4 fruit fly cellular contexts compared by ENCODE assay signal in the genomic region with DNA sequence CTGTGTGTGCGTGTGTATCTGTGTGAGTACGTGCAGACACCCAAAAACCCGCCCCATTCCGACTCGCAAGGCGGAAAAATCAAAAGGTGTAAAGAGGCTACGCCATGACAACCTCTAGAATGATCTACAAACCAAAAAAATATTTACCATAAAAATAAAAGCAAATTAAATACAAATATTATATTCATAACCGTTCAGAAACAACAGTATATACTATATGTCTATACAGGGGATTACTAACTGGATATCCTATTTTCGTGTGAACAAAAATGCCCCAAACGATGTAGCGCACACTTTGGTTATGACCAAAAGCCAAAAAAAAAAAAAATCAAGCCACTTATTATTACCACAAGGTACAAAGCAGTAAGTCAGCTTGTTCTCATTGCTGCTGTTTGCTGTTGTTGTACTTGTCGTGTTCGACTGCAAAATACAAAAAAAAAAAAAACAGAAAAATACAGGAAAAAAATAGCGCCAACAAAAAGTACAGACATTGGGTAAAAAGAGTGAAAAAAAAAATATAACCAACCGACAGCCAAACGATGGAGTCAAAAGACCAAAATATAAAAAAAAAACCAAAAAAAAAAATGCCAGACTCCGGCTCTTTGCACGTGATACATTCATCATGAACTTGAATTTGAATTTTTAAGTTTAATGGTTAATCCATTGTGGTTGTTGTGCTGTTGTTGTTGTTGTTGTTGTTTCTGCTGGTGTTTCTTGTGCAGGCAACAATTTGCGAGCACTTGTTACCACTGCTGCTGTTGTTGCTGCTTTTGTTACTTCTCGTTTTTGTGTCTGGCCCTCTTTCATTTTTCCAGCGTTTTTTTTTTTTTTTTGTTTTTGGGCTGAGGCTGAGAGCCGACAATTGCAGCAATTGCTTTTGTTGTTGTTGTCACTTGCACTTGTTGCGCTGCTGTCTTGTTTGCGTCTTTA.
TF ChIP-seq lines count a peak whose summit lies in the region.

No protein-coding gene starts in this region.

- TF ChIP-seq CTCF in whole organism, embryonic (GFP tag; optimal IDR thresholded peaks at IDR 0.05; lab: Kevin White, UChicago) = no peak

TF ChIP-seq in whole organism, embryonic, 481 proteins besides CTCF, POLR2A, EP300 and RAD21 (continues in another document):
- TF ChIP-seq CG10959 (GFP tag; IDR thresholded peaks at IDR 0.05; lab: Robert Waterston, UW) (no peak), gce (GFP tag; IDR thresholded peaks at IDR 0.05; lab: Robert Waterston, UW) (peak; percentile 59; the same call in 1 of the 3 replicates), CG18764 (GFP tag; optimal IDR thresholded peaks at IDR 0.05; lab: Kevin White, UChicago) (no peak), Elba2 (GFP tag; optimal IDR thresholded peaks at IDR 0.05; lab: Kevin White, UChicago) (no peak), CG12659 (GFP tag; optimal IDR thresholded peaks at IDR 0.05; lab: Kevin White, UChicago) (peak; percentile 48), h (optimal IDR thresholded peaks at IDR 0.05; lab: Kevin White, UChicago) (no peak), slp2 (GFP tag; optimal IDR thresholded peaks at IDR 0.05; lab: Kevin White, UChicago) (no peak), ftz-f1 (GFP tag; optimal IDR thresholded peaks at IDR 0.05; lab: Kevin White, UChicago) (no peak), vnd (GFP tag; IDR thresholded peaks at IDR 0.05; lab: Robert Waterston, UW; ENCODE audit: partially characterized antibody) (no peak), psq (GFP tag; optimal IDR thresholded peaks at IDR 0.05; lab: Kevin White, UChicago) (no peak), Bgb (GFP tag; IDR thresholded peaks at IDR 0.05; lab: Robert Waterston, UW; ENCODE audit: partially characterized antibody) (no peak), dan (GFP tag; IDR thresholded peaks at IDR 0.05; lab: Robert Waterston, UW) (no peak), Lpt (GFP tag; optimal IDR thresholded peaks at IDR 0.05; lab: Kevin White, UChicago) (no peak), Hand (GFP tag; optimal IDR thresholded peaks at IDR 0.05; lab: Kevin White, UChicago) (no peak), Taf1 (GFP tag; IDR thresholded peaks at IDR 0.05; lab: Robert Waterston, UW) (peak; percentile 40; the same call in 1 of the 2 replicates), shn (GFP tag; optimal IDR thresholded peaks at IDR 0.05; lab: Kevin White, UChicago) (no peak), BEAF-32 (GFP tag; optimal IDR thresholded peaks at IDR 0.05; lab: Kevin White, UChicago) (no peak), CG8765 (GFP tag; IDR thresholded peaks at IDR 0.05; lab: Robert Waterston, UW) (no peak), CG14667 (GFP tag; IDR thresholded peaks at IDR 0.05; lab: Robert Waterston, UW) (peak; percentile 65)

TF ChIP-seq in whole organism, prepupa, 60 proteins besides CTCF, POLR2A, EP300 and RAD21 (continues in another document):
- TF ChIP-seq Eip93F (GFP tag; optimal IDR thresholded peaks at IDR 0.05; lab: Kevin White, UChicago) = peak; percentile 73
- TF ChIP-seq CG3032 (tag; optimal IDR thresholded peaks at IDR 0.05; lab: Kevin White, UChicago) = peak; percentile 52
- peak; percentile 72 for TF ChIP-seq CG32006 (GFP tag; optimal IDR thresholded peaks at IDR 0.05; lab: Kevin White, UChicago)
- peak; percentile 86 for TF ChIP-seq Smox (GFP tag; optimal IDR thresholded peaks at IDR 0.05; lab: Kevin White, UChicago)
- TF ChIP-seq topi (GFP tag; optimal IDR thresholded peaks at IDR 0.05; lab: Kevin White, UChicago) = peak; percentile 83
- peak; percentile 84 for TF ChIP-seq CG15336 (GFP tag; IDR thresholded peaks at IDR 0.05; lab: Robert Waterston, UW)
- peak; percentile 66 for TF ChIP-seq Gug (GFP tag; IDR thresholded peaks at IDR 0.05; lab: Robert Waterston, UW)
- TF ChIP-seq CG4318 (GFP tag; optimal IDR thresholded peaks at IDR 0.05; lab: Kevin White, UChicago) = peak; percentile 50
- peak; percentile 97 for TF ChIP-seq Eip78C (GFP tag; lab: Kevin White, UChicago)
- TF ChIP-seq CG6792 (GFP tag; optimal IDR thresholded peaks at IDR 0.05; lab: Kevin White, UChicago) = peak; percentile 72
- peak; percentile 80 for TF ChIP-seq Hr39 (GFP tag; optimal IDR thresholded peaks at IDR 0.05; lab: Kevin White, UChicago)
- peak; percentile 95 for TF ChIP-seq svp (GFP tag; lab: Kevin White, UChicago)
- TF ChIP-seq CG10669 (GFP tag; optimal IDR thresholded peaks at IDR 0.05; lab: Kevin White, UChicago) = peak; percentile 39
- TF ChIP-seq eg (GFP tag; IDR thresholded peaks at IDR 0.05; lab: Robert Waterston, UW) = peak; percentile 89
- peak; percentile 25 for TF ChIP-seq CG1621 (tag; optimal IDR thresholded peaks at IDR 0.05; lab: Kevin White, UChicago)
- peak; percentile 80 for TF ChIP-seq Sox102F (GFP tag; optimal IDR thresholded peaks at IDR 0.05; lab: Kevin White, UChicago)
- TF ChIP-seq ss (GFP tag; optimal IDR thresholded peaks at IDR 0.05; lab: Kevin White, UChicago) = peak; percentile 73 to 77
- TF ChIP-seq spab (GFP tag; optimal IDR thresholded peaks at IDR 0.05; lab: Kevin White, UChicago) = peak; percentile 25
- no peak for TF ChIP-seq CG9139 (GFP tag; optimal IDR thresholded peaks at IDR 0.05; lab: Kevin White, UChicago)
- TF ChIP-seq dac (GFP tag; optimal IDR thresholded peaks at IDR 0.05; lab: Kevin White, UChicago) = peak; percentile 15
- peak; percentile 63 for TF ChIP-seq CG7368 (GFP tag; optimal IDR thresholded peaks at IDR 0.05; lab: Kevin White, UChicago)

TF ChIP-seq in whole organism, pupa, 21 proteins besides CTCF, POLR2A, EP300 and RAD21:
- TF ChIP-seq CG34367 (tag; optimal IDR thresholded peaks at IDR 0.05; lab: Kevin White, UChicago) (peak; percentile 37), Pif1B (GFP tag; optimal IDR thresholded peaks at IDR 0.05; lab: Kevin White, UChicago) (peak; percentile 82), Snoo (tag; optimal IDR thresholded peaks at IDR 0.05; lab: Kevin White, UChicago) (peak; percentile 81), CG17806 (tag; optimal IDR thresholded peaks at IDR 0.05; lab: Kevin White, UChicago) (peak; percentile 54), CG9948 (tag; optimal IDR thresholded peaks at IDR 0.05; lab: Kevin White, UChicago) (peak; percentile 49), CG4496 (GFP tag; IDR thresholded peaks at IDR 0.05; lab: Robert Waterston, UW) (peak; percentile 88), fd96Ca (GFP tag; IDR thresholded peaks at IDR 0.05; lab: Robert Waterston, UW) (peak; percentile 83), CG8159 (tag; optimal IDR thresholded peaks at IDR 0.05; lab: Kevin White, UChicago) (peak; percentile 58), CG8301 (tag; optimal IDR thresholded peaks at IDR 0.05; lab: Kevin White, UChicago) (peak; percentile 63), EcR (GFP tag; optimal IDR thresholded peaks at IDR 0.05; lab: Kevin White, UChicago) (no peak), CG14655 (GFP tag; optimal IDR thresholded peaks at IDR 0.05; lab: Kevin White, UChicago) (peak; percentile 74), Pif1A (GFP tag; optimal IDR thresholded peaks at IDR 0.05; lab: Kevin White, UChicago) (peak; percentile 82), CG15710 (tag; optimal IDR thresholded peaks at IDR 0.05; lab: Kevin White, UChicago) (peak; percentile 40), Ets98B (GFP tag; IDR thresholded peaks at IDR 0.05; lab: Robert Waterston, UW) (peak; percentile 79), CG12605 (GFP tag; IDR thresholded peaks at IDR 0.05; lab: Robert Waterston, UW) (peak; percentile 64), CG32121 (GFP tag; IDR thresholded peaks at IDR 0.05; lab: Robert Waterston, UW) (peak; percentile 89), CG13204 (GFP tag; optimal IDR thresholded peaks at IDR 0.05; lab: Kevin White, UChicago) (no peak), gl (tag; optimal IDR thresholded peaks at IDR 0.05; lab: Kevin White, UChicago) (no peak), rn (GFP tag; IDR thresholded peaks at IDR 0.05; lab: Robert Waterston, UW) (peak; percentile 55; the same call in 1 of the 2 replicates), D1 (tag; optimal IDR thresholded peaks at IDR 0.05; lab: Kevin White, UChicago) (no peak), CG10348 (GFP tag; IDR thresholded peaks at IDR 0.05; lab: Robert Waterston, UW) (peak; percentile 72)

TF ChIP-seq in whole organism, wandering third instar larva, 38 proteins besides CTCF, POLR2A, EP300 and RAD21 (continues in another document):
- TF ChIP-seq Dif (GFP tag; optimal IDR thresholded peaks at IDR 0.05; lab: Kevin White, UChicago; ENCODE audit: partially characterized antibody) (no peak), pan (optimal IDR thresholded peaks at IDR 0.05; lab: Kevin White, UChicago) (no peak), Vsx2 (GFP tag; optimal IDR thresholded peaks at IDR 0.05; lab: Kevin White, UChicago; ENCODE audit: partially characterized antibody) (no peak), dsf (GFP tag; optimal IDR thresholded peaks at IDR 0.05; lab: Kevin White, UChicago; ENCODE audit: borderline replicate concordance) (no peak), fru (GFP tag; optimal IDR thresholded peaks at IDR 0.05; lab: Kevin White, UChicago) (peak; percentile 86), sv (GFP tag; optimal IDR thresholded peaks at IDR 0.05; lab: Kevin White, UChicago) (peak; percentile 52), ey (GFP tag; optimal IDR thresholded peaks at IDR 0.05; lab: Kevin White, UChicago) (peak; percentile 85), CG9705 (GFP tag; optimal IDR thresholded peaks at IDR 0.05; lab: Kevin White, UChicago) (no peak), h (GFP tag; optimal IDR thresholded peaks at IDR 0.05; lab: Kevin White, UChicago) (peak; percentile 88), usp (GFP tag; optimal IDR thresholded peaks at IDR 0.05; lab: Kevin White, UChicago) (no peak), brk (GFP tag; optimal IDR thresholded peaks at IDR 0.05; lab: Kevin White, UChicago) (peak; percentile 25), Myc (optimal IDR thresholded peaks at IDR 0.05; lab: Kevin White, UChicago) (no peak), sage (GFP tag; optimal IDR thresholded peaks at IDR 0.05; lab: Kevin White, UChicago) (peak; percentile 36), rgr (GFP tag; optimal IDR thresholded peaks at IDR 0.05; lab: Kevin White, UChicago) (peak; percentile 83), Hr83 (GFP tag; optimal IDR thresholded peaks at IDR 0.05; lab: Kevin White, UChicago; ENCODE audit: poor library complexity, severe bottlenecking) (no peak), OdsH (GFP tag; optimal IDR thresholded peaks at IDR 0.05; lab: Kevin White, UChicago) (peak; percentile 86), GATAd (GFP tag; optimal IDR thresholded peaks at IDR 0.05; lab: Kevin White, UChicago) (no peak), woc (GFP tag; optimal IDR thresholded peaks at IDR 0.05; lab: Kevin White, UChicago) (peak; percentile 81), jim (GFP tag; optimal IDR thresholded peaks at IDR 0.05; lab: Kevin White, UChicago) (no peak), N (GFP tag; optimal IDR thresholded peaks at IDR 0.05; lab: Kevin White, UChicago) (no peak), foxo (GFP tag; optimal IDR thresholded peaks at IDR 0.05; lab: Kevin White, UChicago) (peak in 1 of 2 experiments; percentile 86), psq (GFP tag; optimal IDR thresholded peaks at IDR 0.05; lab: Kevin White, UChicago) (peak; percentile 78), Abd-B (GFP tag; optimal IDR thresholded peaks at IDR 0.05; lab: Kevin White, UChicago) (no peak), Rel (GFP tag; optimal IDR thresholded peaks at IDR 0.05; lab: Kevin White, UChicago) (no peak), Rel (tag; optimal IDR thresholded peaks at IDR 0.05; lab: Kevin White, UChicago) (peak; percentile 13), Mio (GFP tag; optimal IDR thresholded peaks at IDR 0.05; lab: Kevin White, UChicago) (no peak)

Comparison
In these comparisons a context has a peak if more than half of its experiments do, and no peak if none do; other contexts are left out.
1. Of the 7 proteins assayed by ChIP-seq in both whole organism, embryonic and whole organism, prepupa: peak only in whole organism, embryonic: none; only in whole organism, prepupa: CG16779, Hr39 and Lpt; in both: Blimp-1, CG6854, Gug and Sox102F; in neither: 0.